Worm (Caenorhabditis elegans): ENCODE measurements around the gene C11D2.4.

The C11D2.4 gene

ce11 chrIV:6159616-6160015 is 2.9 kb upstream of the C11D2.4 start:
- no peak for TF ChIP-seq nhr-2 (tag; optimal IDR thresholded peaks at IDR 0.05)
- no peak for TF ChIP-seq flh-1 (GFP tag; optimal IDR thresholded peaks at IDR 0.05)
- TF ChIP-seq elt-1 (tag; optimal IDR thresholded peaks at IDR 0.05; ENCODE audit: borderline replicate concordance, insufficient read depth), result no peak
- TF ChIP-seq nhr-12 (tag; optimal IDR thresholded peaks at IDR 0.05), result no peak
- TF ChIP-seq bed-3 (GFP tag; optimal IDR thresholded peaks at IDR 0.05), result no peak
- no peak for TF ChIP-seq ceh-39 (tag; optimal IDR thresholded peaks at IDR 0.05)
- no peak for TF ChIP-seq mls-2 (tag; optimal IDR thresholded peaks at IDR 0.05)
- no peak for TF ChIP-seq lin-32 (GFP tag; optimal IDR thresholded peaks at IDR 0.05)
- no peak for TF ChIP-seq nhr-237 (tag; optimal IDR thresholded peaks at IDR 0.05)
- TF ChIP-seq ztf-11 (tag; optimal IDR thresholded peaks at IDR 0.05), result no peak
- no peak for TF ChIP-seq zip-8 (tag; optimal IDR thresholded peaks at IDR 0.05)
- TF ChIP-seq unc-120 (tag; optimal IDR thresholded peaks at IDR 0.05; ENCODE audit: poor library complexity, severe bottlenecking), result no peak
- TF ChIP-seq lsy-2 (tag; optimal IDR thresholded peaks at IDR 0.05), result no peak
- no peak for TF ChIP-seq nhr-76 (tag; optimal IDR thresholded peaks at IDR 0.05)
- TF ChIP-seq ceh-43 (GFP tag; optimal IDR thresholded peaks at IDR 0.05), result no peak
- TF ChIP-seq ceh-83 (GFP tag; optimal IDR thresholded peaks at IDR 0.05), result no peak
- no peak for TF ChIP-seq unc-62 (GFP tag; optimal IDR thresholded peaks at IDR 0.05)
- no peak for TF ChIP-seq mep-1 (tag; optimal IDR thresholded peaks at IDR 0.05)

- no peak for TF ChIP-seq ceh-43 (GFP tag; optimal IDR thresholded peaks at IDR 0.05)
- TF ChIP-seq ham-2 (GFP tag; optimal IDR thresholded peaks at IDR 0.05), result no peak
- no peak for TF ChIP-seq M03D4.4 (tag; optimal IDR thresholded peaks at IDR 0.05)
- TF ChIP-seq mep-1 (tag; optimal IDR thresholded peaks at IDR 0.05), result no peak
- no peak for TF ChIP-seq elt-1 (tag; optimal IDR thresholded peaks at IDR 0.05; ENCODE audit: borderline replicate concordance, insufficient read depth)
Measured at ce11 chrIV:6155296-6155695, 1.5 kb downstream of the C11D2.4 start, which contains the start of gene C11D2.7. TSS of gene C11D2.7 (minus strand) at chrIV:6155396.

- no peak for TF ChIP-seq nhr-237 (tag; optimal IDR thresholded peaks at IDR 0.05)
- no peak for TF ChIP-seq zip-8 (tag; optimal IDR thresholded peaks at IDR 0.05)
- TF ChIP-seq flh-1 (GFP tag; optimal IDR thresholded peaks at IDR 0.05), result no peak
- no peak for TF ChIP-seq M03D4.4 (tag; optimal IDR thresholded peaks at IDR 0.05)
- no peak for TF ChIP-seq unc-39 (tag; optimal IDR thresholded peaks at IDR 0.05)
- TF ChIP-seq ces-1 (GFP tag; optimal IDR thresholded peaks at IDR 0.05), result no peak
- no peak for TF ChIP-seq elt-1 (tag; optimal IDR thresholded peaks at IDR 0.05; ENCODE audit: borderline replicate concordance, insufficient read depth)
- TF ChIP-seq lsy-2 (tag; optimal IDR thresholded peaks at IDR 0.05), result no peak
- TF ChIP-seq mep-1 (tag; optimal IDR thresholded peaks at IDR 0.05), result no peak
- TF ChIP-seq unc-120 (tag; optimal IDR thresholded peaks at IDR 0.05; ENCODE audit: poor library complexity, severe bottlenecking), result no peak
- no peak for TF ChIP-seq ceh-43 (GFP tag; optimal IDR thresholded peaks at IDR 0.05)
- TF ChIP-seq nhr-12 (tag; optimal IDR thresholded peaks at IDR 0.05), result no peak
- no peak for TF ChIP-seq pha-4 (tag; optimal IDR thresholded peaks at IDR 0.05)
- TF ChIP-seq snpc-4 (tag; optimal IDR thresholded peaks at IDR 0.05), result no peak
- no peak for TF ChIP-seq elt-3 (tag; optimal IDR thresholded peaks at IDR 0.05)
Measured at ce11 chrIV:6151513-6151912, 5.2 kb downstream of the C11D2.4 start, which contains the start of gene C11D2.3. TSS of gene C11D2.3 (plus strand) at chrIV:6151813.

- TF ChIP-seq mep-1 (tag; optimal IDR thresholded peaks at IDR 0.05) (no peak), mab-5 (tag; optimal IDR thresholded peaks at IDR 0.05) (no peak), lin-32 (GFP tag; optimal IDR thresholded peaks at IDR 0.05) (no peak), mls-2 (tag; optimal IDR thresholded peaks at IDR 0.05) (no peak), ceh-43 (GFP tag; optimal IDR thresholded peaks at IDR 0.05) (no peak), unc-62 (GFP tag; optimal IDR thresholded peaks at IDR 0.05) (no peak), nhr-12 (tag; optimal IDR thresholded peaks at IDR 0.05) (no peak)
Measured at ce11 chrIV:6149359-6149758, 7.4 kb downstream of the C11D2.4 start.

DNA sequence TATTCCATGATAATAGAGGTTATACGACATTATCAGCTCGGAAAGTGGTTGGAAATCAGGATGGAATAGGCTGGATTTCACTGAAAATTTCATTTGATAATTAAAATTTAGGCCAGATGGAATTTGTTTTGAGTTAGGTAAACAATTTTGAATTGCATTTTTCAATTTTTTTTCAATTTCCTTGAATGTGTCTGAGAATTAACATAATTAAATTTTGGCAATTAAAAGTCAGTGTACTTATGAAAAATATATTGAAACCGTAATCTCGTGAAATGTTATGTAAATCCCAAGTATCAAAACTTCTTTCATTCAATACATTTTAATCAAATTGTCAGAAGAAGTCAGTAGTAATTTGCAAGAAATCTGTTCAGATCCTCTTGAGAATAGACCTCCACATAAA is 10.8 kb downstream of the C11D2.4 start:
- no peak for TF ChIP-seq ceh-39 (tag; optimal IDR thresholded peaks at IDR 0.05)
- no peak for TF ChIP-seq M03D4.4 (tag; optimal IDR thresholded peaks at IDR 0.05)
- no peak for TF ChIP-seq sptf-1 (tag; optimal IDR thresholded peaks at IDR 0.05)
- TF ChIP-seq pha-4 (tag; optimal IDR thresholded peaks at IDR 0.05), result no peak
- no peak for TF ChIP-seq zip-8 (tag; optimal IDR thresholded peaks at IDR 0.05)

- TF ChIP-seq lsy-2 (tag; optimal IDR thresholded peaks at IDR 0.05) (no peak), blmp-1 (tag; optimal IDR thresholded peaks at IDR 0.05) (no peak), ceh-83 (GFP tag; optimal IDR thresholded peaks at IDR 0.05) (no peak), nhr-76 (tag; optimal IDR thresholded peaks at IDR 0.05) (no peak), nhr-28 (tag; optimal IDR thresholded peaks at IDR 0.05) (no peak), hlh-1 (tag; optimal IDR thresholded peaks at IDR 0.05) (peak; percentile 91), ceh-43 (GFP tag; optimal IDR thresholded peaks at IDR 0.05) (no peak), ztf-11 (tag; optimal IDR thresholded peaks at IDR 0.05) (no peak), unc-62 (GFP tag; optimal IDR thresholded peaks at IDR 0.05) (peak; percentile 41), ceh-39 (tag; optimal IDR thresholded peaks at IDR 0.05) (no peak), lin-32 (GFP tag; optimal IDR thresholded peaks at IDR 0.05) (no peak), unc-120 (tag; optimal IDR thresholded peaks at IDR 0.05; ENCODE audit: poor library complexity, severe bottlenecking) (peak; percentile 34), elt-3 (tag; optimal IDR thresholded peaks at IDR 0.05) (no peak), sem-2 (GFP tag; optimal IDR thresholded peaks at IDR 0.05) (no peak)
Measured at ce11 chrIV:6140700-6141099, 16.1 kb downstream of the C11D2.4 start.

Data from whole organism, mixed stage, embryonic.